Fruit fly (Drosophila melanogaster) whole organism, wandering third instar larva: ENCODE measurements around the gene CG5515.

Experiments used
- Abd-B ChIP-seq: fragments of >200 bp; optimal IDR thresholded peaks from 2 replicates; lab custom pipeline; 2017; ENCODE audit warnings: missing biosample characterization, missing genetic modification characterization
- CG32264 ChIP-seq: fragments of 200-800 bp; sonication (Bioruptor generic); optimal IDR thresholded peaks from 2 replicates; lab custom pipeline; 2016; ENCODE audit warnings: missing biosample characterization, missing genetic modification characterization
- CG9705 ChIP-seq: fragments of 200-800 bp; sonication (Bioruptor generic); optimal IDR thresholded peaks from 2 replicates; lab custom pipeline; 2018; ENCODE audit warnings: missing biosample characterization, mild to moderate bottlenecking, missing genetic modification characterization
- Dif ChIP-seq: fragments of 200-275, 200-300 bp; sonication (Bioruptor generic); optimal IDR thresholded peaks from 2 replicates; lab custom pipeline; 2018; ENCODE audit warnings: missing biosample characterization, missing genetic modification characterization; ENCODE audit not compliant: partially characterized antibody
- GATAd ChIP-seq: sonication (Bioruptor generic); optimal IDR thresholded peaks from 2 replicates; lab custom pipeline; 2016; ENCODE audit warnings: missing biosample characterization, missing genetic modification characterization
- HLH106 ChIP-seq: fragments of 200-800 bp; optimal IDR thresholded peaks from 3 replicates; lab custom pipeline; 2019; ENCODE audit warnings: missing biosample characterization, mild to moderate bottlenecking, missing genetic modification characterization, moderate library complexity
- Hr83 ChIP-seq: fragments of 200-300 bp; sonication (Bioruptor generic); optimal IDR thresholded peaks from 2 replicates; lab custom pipeline; 2016; ENCODE audit warnings: missing biosample characterization, mild to moderate bottlenecking, missing genetic modification characterization, moderate library complexity; ENCODE audit not compliant: poor library complexity, severe bottlenecking
- Jra ChIP-seq: sonication (Bioruptor generic); optimal IDR thresholded peaks from 2 replicates; lab custom pipeline; 2016; ENCODE audit warnings: missing biosample characterization, missing genetic modification characterization
- Myc ChIP-seq: fragments of >200 bp; optimal IDR thresholded peaks from 2 replicates; lab custom pipeline; 2017
- N ChIP-seq: fragments of >200 bp; optimal IDR thresholded peaks from 2 replicates; lab custom pipeline; 2018; ENCODE audit warnings: missing biosample characterization, missing external identifiers, missing genetic modification characterization
- OdsH ChIP-seq: fragments of 200-800 bp; sonication (Bioruptor generic); optimal IDR thresholded peaks from 2 replicates; lab custom pipeline; 2016; ENCODE audit warnings: missing biosample characterization, mild to moderate bottlenecking, missing genetic modification characterization
- Rel ChIP-seq, 2 experiments: fragments of 200-800 bp; sonication (Bioruptor generic) in 1 of 2; optimal IDR thresholded peaks; 2 replicates in 1 of 2; 3 replicates in 1 of 2; lab custom pipeline; 2016 to 2019; ENCODE audit warnings: mild to moderate bottlenecking in 2 of 2, missing biosample characterization in 2 of 2, missing genetic modification characterization in 2 of 2, moderate library complexity in 1 of 2
- Sp1 ChIP-seq: fragments of 200-800 bp; sonication (Bioruptor generic); optimal IDR thresholded peaks from 3 replicates; lab custom pipeline; 2019; ENCODE audit warnings: missing biosample characterization, mild to moderate bottlenecking, missing genetic modification characterization, moderate library complexity
- Vsx2 ChIP-seq: fragments of 200-300, 225-300 bp; sonication (Bioruptor generic); optimal IDR thresholded peaks from 2 replicates; lab custom pipeline; 2018; ENCODE audit warnings: missing biosample characterization, missing genetic modification characterization; ENCODE audit not compliant: partially characterized antibody
- br ChIP-seq: fragments of 200-800 bp; sonication (Bioruptor generic); optimal IDR thresholded peaks from 2 replicates; lab custom pipeline; 2016; ENCODE audit warnings: missing biosample characterization, missing genetic modification characterization
- brk ChIP-seq: fragments of 200-800 bp; sonication (Bioruptor generic); optimal IDR thresholded peaks from 2 replicates; lab custom pipeline; 2016; ENCODE audit warnings: missing biosample characterization, mild to moderate bottlenecking, missing genetic modification characterization
- dl ChIP-seq, 2 experiments: fragments of 175-275, 200-275 bp in 1 of 2; fragments of 200-275 bp in 1 of 2; sonication (Bioruptor generic); optimal IDR thresholded peaks; lab custom pipeline; 2018; ENCODE audit warnings: mild to moderate bottlenecking in 2 of 2, missing biosample characterization in 2 of 2, missing genetic modification characterization in 2 of 2, moderate library complexity in 2 of 2; ENCODE audit not compliant: partially characterized antibody in 2 of 2, insufficient read depth in 1 of 2
- dmrt93B ChIP-seq: fragments of 200-800 bp; sonication (Bioruptor generic); optimal IDR thresholded peaks from 2 replicates; lab custom pipeline; 2018; ENCODE audit warnings: missing biosample characterization, mild to moderate bottlenecking, missing genetic modification characterization
- dsf ChIP-seq: sonication (Bioruptor generic); optimal IDR thresholded peaks from 2 replicates; lab custom pipeline; 2016; ENCODE audit warnings: missing biosample characterization, missing genetic modification characterization, borderline replicate concordance
- ey ChIP-seq: fragments of 200-800 bp; sonication (Bioruptor generic); optimal IDR thresholded peaks from 2 replicates; lab custom pipeline; 2016; ENCODE audit warnings: missing biosample characterization, missing genetic modification characterization
- foxo ChIP-seq, 2 experiments: fragments of 200-800 bp; sonication (Bioruptor generic); optimal IDR thresholded peaks; 2 replicates in 1 of 2; 3 replicates in 1 of 2; lab custom pipeline; 2016 to 2017; ENCODE audit warnings: missing biosample characterization in 2 of 2, missing genetic modification characterization in 2 of 2
- h ChIP-seq: fragments of 200-800 bp; sonication (Bioruptor generic); optimal IDR thresholded peaks from 3 replicates; lab custom pipeline; 2016; ENCODE audit warnings: missing biosample characterization, mild to moderate bottlenecking, missing genetic modification characterization
- lola ChIP-seq: fragments of >200 bp; optimal IDR thresholded peaks from 2 replicates; lab custom pipeline; 2017; ENCODE audit warnings: missing biosample characterization, missing genetic modification characterization
- pan ChIP-seq: fragments of >200 bp; optimal IDR thresholded peaks from 2 replicates; lab custom pipeline; 2017
- psq ChIP-seq: fragments of 200-800 bp; sonication (Bioruptor generic); optimal IDR thresholded peaks from 3 replicates; lab custom pipeline; 2017; ENCODE audit warnings: missing biosample characterization, mild to moderate bottlenecking, missing genetic modification characterization, moderate library complexity
- rgr ChIP-seq: fragments of 200-800 bp; sonication (Bioruptor generic); optimal IDR thresholded peaks from 3 replicates; lab custom pipeline; 2016; ENCODE audit warnings: missing biosample characterization, mild to moderate bottlenecking, missing genetic modification characterization
- sage ChIP-seq: fragments of 200-800 bp; sonication (Bioruptor generic); optimal IDR thresholded peaks from 2 replicates; lab custom pipeline; 2016; ENCODE audit warnings: missing biosample characterization, mild to moderate bottlenecking, missing genetic modification characterization
- sv ChIP-seq: fragments of 200-800 bp; sonication (Bioruptor generic); optimal IDR thresholded peaks from 3 replicates; lab custom pipeline; 2016; ENCODE audit warnings: missing biosample characterization, missing genetic modification characterization
- tai ChIP-seq: sonication (Bioruptor generic); optimal IDR thresholded peaks from 2 replicates; lab custom pipeline; 2016; ENCODE audit warnings: missing biosample characterization, missing genetic modification characterization
- usp ChIP-seq: fragments of >200 bp; optimal IDR thresholded peaks from 2 replicates; lab custom pipeline; 2017; ENCODE audit warnings: missing biosample characterization, missing genetic modification characterization
- woc ChIP-seq: sonication (Bioruptor generic); optimal IDR thresholded peaks from 2 replicates; lab custom pipeline; 2016; ENCODE audit warnings: missing biosample characterization, mild to moderate bottlenecking, missing genetic modification characterization

The CG5515 gene

DNA sequence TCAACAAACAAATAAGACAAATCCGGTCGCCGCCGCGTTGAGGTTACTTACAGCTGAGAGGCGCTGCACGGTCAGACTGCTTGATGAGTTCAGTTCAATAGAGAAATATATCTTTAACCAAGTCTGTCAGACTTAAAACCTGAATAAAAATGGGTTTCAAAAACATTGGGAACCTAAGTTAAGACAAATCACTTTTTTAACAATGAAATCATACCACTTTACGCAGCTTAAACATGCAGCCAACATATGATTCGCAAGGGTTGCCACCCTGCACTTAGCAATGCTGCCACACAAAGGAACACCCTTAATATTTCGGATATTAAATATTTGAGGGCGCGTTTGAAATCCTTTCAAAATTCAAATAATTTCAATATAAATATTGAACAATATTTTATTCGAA is at the start of gene CG5515:
Gene CG5515 (minus strand): TSS at position 278 of the 400 bp plus-strand sequence.
- TF ChIP-seq rgr (GFP tag; lab: Kevin White, UChicago) = peak; percentile 76
- TF ChIP-seq ey = peak; percentile 63
- peak; percentile 73 to 95 for TF ChIP-seq dl (GFP tag; optimal IDR thresholded peaks at IDR 0.05; lab: Kevin White, UChicago; ENCODE audit: insufficient read depth in 1 of 2, partially characterized antibody in 2 of 2)
- TF ChIP-seq Dif (GFP tag; lab: Kevin White, UChicago) = peak; percentile 98
- peak; percentile 64 for TF ChIP-seq Jra
- TF ChIP-seq lola (GFP tag; lab: Kevin White, UChicago) = no peak
- TF ChIP-seq Hr83 = no peak
- no peak for TF ChIP-seq Abd-B (GFP tag; lab: Kevin White, UChicago)
- TF ChIP-seq foxo (GFP tag; optimal IDR thresholded peaks at IDR 0.05; lab: Kevin White, UChicago) = peak in 1 of 2 experiments; percentile 79
- TF ChIP-seq OdsH (GFP tag; lab: Kevin White, UChicago) = peak; percentile 61
- no peak for TF ChIP-seq dmrt93B
- peak; percentile 49 for TF ChIP-seq br (GFP tag; lab: Kevin White, UChicago)
- TF ChIP-seq CG9705 = peak; percentile 32
- peak; percentile 67 for TF ChIP-seq HLH106 (tag; lab: Kevin White, UChicago)
- peak; percentile 100 for TF ChIP-seq Vsx2
- TF ChIP-seq psq = peak; percentile 40
- TF ChIP-seq dsf (GFP tag; lab: Kevin White, UChicago) = peak; percentile 47
- peak; percentile 19 for TF ChIP-seq Myc (lab: Kevin White, UChicago)
- TF ChIP-seq sv (GFP tag; lab: Kevin White, UChicago) = peak; percentile 77
- peak; percentile 82 for TF ChIP-seq tai
- TF ChIP-seq GATAd (GFP tag; lab: Kevin White, UChicago) = peak; percentile 15
- no peak for TF ChIP-seq Rel (GFP tag; optimal IDR thresholded peaks at IDR 0.05; lab: Kevin White, UChicago)
- no peak for TF ChIP-seq Rel (tag; optimal IDR thresholded peaks at IDR 0.05; lab: Kevin White, UChicago)
- peak; percentile 43 for TF ChIP-seq woc
- peak; percentile 10 for TF ChIP-seq sage (GFP tag; lab: Kevin White, UChicago)
- TF ChIP-seq h = no peak
- TF ChIP-seq pan (lab: Kevin White, UChicago) = no peak

dm6 chr3R:24234721-24235120 is 46.0 kb upstream of the CG5515 start:
- TF ChIP-seq HLH106 (tag; lab: Kevin White, UChicago) (no peak), Sp1 (GFP tag; lab: Kevin White, UChicago) (no peak), usp (GFP tag; lab: Kevin White, UChicago) (no peak), psq (peak; percentile 54), woc (no peak), dl (GFP tag; optimal IDR thresholded peaks at IDR 0.05; lab: Kevin White, UChicago; ENCODE audit: insufficient read depth in 1 of 2, partially characterized antibody in 2 of 2) (no peak), dsf (GFP tag; lab: Kevin White, UChicago) (no peak), h (no peak), OdsH (GFP tag; lab: Kevin White, UChicago) (no peak)

dm6 chr3R:24234162-24234529 is 45.5 kb upstream of the CG5515 start:
- TF ChIP-seq sage (GFP tag; lab: Kevin White, UChicago) = no peak
- TF ChIP-seq woc = no peak
- TF ChIP-seq dsf (GFP tag; lab: Kevin White, UChicago) = no peak
- TF ChIP-seq rgr (GFP tag; lab: Kevin White, UChicago) = no peak
- TF ChIP-seq Jra = no peak
- TF ChIP-seq Abd-B (GFP tag; lab: Kevin White, UChicago) = no peak
- no peak for TF ChIP-seq GATAd (GFP tag; lab: Kevin White, UChicago)
- no peak for TF ChIP-seq Sp1 (GFP tag; lab: Kevin White, UChicago)
- peak; percentile 69 for TF ChIP-seq psq
- TF ChIP-seq N (GFP tag; lab: Kevin White, UChicago) = no peak
- TF ChIP-seq foxo (GFP tag; optimal IDR thresholded peaks at IDR 0.05; lab: Kevin White, UChicago) = no peak
- no peak for TF ChIP-seq Dif (GFP tag; lab: Kevin White, UChicago)
- TF ChIP-seq CG32264 (GFP tag; lab: Kevin White, UChicago) = no peak
- no peak for TF ChIP-seq Myc (lab: Kevin White, UChicago)
- TF ChIP-seq brk (GFP tag; lab: Kevin White, UChicago) = no peak
- no peak for TF ChIP-seq HLH106 (tag; lab: Kevin White, UChicago)
- TF ChIP-seq Rel (GFP tag; optimal IDR thresholded peaks at IDR 0.05; lab: Kevin White, UChicago) = no peak
- TF ChIP-seq Rel (tag; optimal IDR thresholded peaks at IDR 0.05; lab: Kevin White, UChicago) = peak; percentile 7
